Fruit fly (Drosophila melanogaster) whole organism, pupa: ENCODE data around the gene Rab21.

Experiments
- CG10348 ChIP-seq: fragments of 200-800 bp; sonication (Bioruptor generic); IDR thresholded peaks from 2 replicates; pipeline ENCODE4 v1.3.6; 2022; ENCODE audit warnings: missing biosample characterization, missing genetic modification characterization
- CG12605 ChIP-seq: fragments of 200-800 bp; sonication (Bioruptor generic); IDR thresholded peaks from 2 replicates; pipeline ENCODE4 v1.3.6; 2022; ENCODE audit warnings: missing biosample characterization, missing genetic modification characterization
- CG13204 ChIP-seq: fragments of 200-800 bp; sonication (Bioruptor generic); optimal IDR thresholded peaks from 2 replicates; lab custom pipeline; 2018; ENCODE audit warnings: missing biosample characterization, mild to moderate bottlenecking, missing genetic modification characterization, moderate library complexity
- CG14655 ChIP-seq: fragments of 200-800 bp; sonication (Bioruptor generic); optimal IDR thresholded peaks from 3 replicates; lab custom pipeline; 2017; ENCODE audit warnings: mild to moderate bottlenecking, missing biosample characterization, missing genetic modification reagents, missing genetic modification characterization
- CG15710 ChIP-seq: fragments of 200-800 bp; sonication (Bioruptor generic); optimal IDR thresholded peaks from 2 replicates; lab custom pipeline; 2018; ENCODE audit warnings: missing biosample characterization, mild to moderate bottlenecking, missing genetic modification characterization, moderate library complexity
- CG17806 ChIP-seq: fragments of 200-800 bp; sonication (Bioruptor generic); optimal IDR thresholded peaks from 2 replicates; lab custom pipeline; 2018; ENCODE audit warnings: missing biosample characterization, mild to moderate bottlenecking, missing genetic modification characterization, moderate library complexity
- CG32121 ChIP-seq: fragments of 200-800 bp; sonication (Bioruptor generic); IDR thresholded peaks from 2 replicates; pipeline ENCODE4 v1.3.6; 2022; ENCODE audit warnings: missing biosample characterization, missing genetic modification characterization
- CG34367 ChIP-seq: fragments of 200-800 bp; sonication (Bioruptor generic); optimal IDR thresholded peaks from 2 replicates; lab custom pipeline; 2018; ENCODE audit warnings: missing biosample characterization, mild to moderate bottlenecking, missing genetic modification characterization
- CG4496 ChIP-seq: fragments of 200-800 bp; sonication (Bioruptor generic); IDR thresholded peaks from 3 replicates; pipeline ENCODE4 v1.3.6; 2022; ENCODE audit warnings: missing biosample characterization, missing genetic modification characterization
- CG8159 ChIP-seq: fragments of 200-800 bp; sonication (Bioruptor generic); optimal IDR thresholded peaks from 3 replicates; lab custom pipeline; 2018; ENCODE audit warnings: missing biosample characterization, mild to moderate bottlenecking, missing genetic modification characterization, moderate library complexity
- CG8301 ChIP-seq: fragments of 200-800 bp; sonication (Bioruptor generic); optimal IDR thresholded peaks from 2 replicates; lab custom pipeline; 2018; ENCODE audit warnings: missing biosample characterization, mild to moderate bottlenecking, missing genetic modification characterization
- CG9948 ChIP-seq: fragments of 200-800 bp; sonication (Bioruptor generic); optimal IDR thresholded peaks from 2 replicates; lab custom pipeline; 2018; ENCODE audit warnings: missing biosample characterization, mild to moderate bottlenecking, missing genetic modification characterization, moderate library complexity
- D1 ChIP-seq: fragments of 200-800 bp; sonication (Bioruptor generic); optimal IDR thresholded peaks from 2 replicates; lab custom pipeline; 2018; ENCODE audit warnings: missing biosample characterization, mild to moderate bottlenecking, missing genetic modification characterization, moderate library complexity
- EcR ChIP-seq: fragments of 200-800 bp; sonication (Bioruptor generic); optimal IDR thresholded peaks from 3 replicates; lab custom pipeline; 2019; ENCODE audit warnings: missing biosample characterization, missing genetic modification characterization, mild to moderate bottlenecking, moderate library complexity, missing genetic modification reagents
- Ets98B ChIP-seq: fragments of 200-800 bp; sonication (Bioruptor generic); IDR thresholded peaks from 2 replicates; pipeline ENCODE4 v1.3.6; 2022; ENCODE audit warnings: missing biosample characterization, missing genetic modification characterization
- Pif1A ChIP-seq: fragments of 200-800 bp; sonication (Bioruptor generic); optimal IDR thresholded peaks from 3 replicates; lab custom pipeline; 2016; ENCODE audit warnings: missing biosample characterization, missing genetic modification characterization
- Pif1B ChIP-seq: fragments of 200-800 bp; sonication (Bioruptor generic); optimal IDR thresholded peaks from 3 replicates; lab custom pipeline; 2016; ENCODE audit warnings: missing biosample characterization, missing genetic modification characterization
- Snoo ChIP-seq: fragments of 200-800 bp; sonication (Bioruptor generic); optimal IDR thresholded peaks from 3 replicates; lab custom pipeline; 2017; ENCODE audit warnings: missing biosample characterization, mild to moderate bottlenecking, missing genetic modification characterization, inconsistent platforms
- gl ChIP-seq: fragments of 200-800 bp; sonication (Bioruptor generic); optimal IDR thresholded peaks from 2 replicates; lab custom pipeline; 2018; ENCODE audit warnings: missing biosample characterization, mild to moderate bottlenecking, missing genetic modification characterization
- rn ChIP-seq: fragments of 200-800 bp; sonication (Bioruptor generic); IDR thresholded peaks from 2 replicates; pipeline ENCODE4 v1.3.6; 2022; ENCODE audit warnings: missing biosample characterization, missing genetic modification characterization

Rab21 gene

dm6 chrX:23006925-23007324 is 6.3 kb downstream of the Rab21 start:
- TF ChIP-seq Pif1B (GFP tag; lab: Kevin White, UChicago): no peak
- no peak for TF ChIP-seq CG9948
- TF ChIP-seq CG13204 (GFP tag; lab: Kevin White, UChicago): no peak

dm6 chrX:23004598-23005469 is 8.4 kb downstream of the Rab21 start, which contains the start of the genes stnA and stnB:
Gene stnA, minus strand, starts transcription at chrX:23004648.
Gene stnB, minus strand, starts transcription at chrX:23004648.
- TF ChIP-seq CG15710 (tag; lab: Kevin White, UChicago): peak; percentile 2
- no peak for TF ChIP-seq EcR (GFP tag; lab: Kevin White, UChicago)
- TF ChIP-seq CG12605 (GFP tag; lab: Robert Waterston, UW): no peak
- TF ChIP-seq CG10348 (GFP tag; lab: Robert Waterston, UW): no peak
- no peak for TF ChIP-seq CG13204 (GFP tag; lab: Kevin White, UChicago)
- no peak for TF ChIP-seq CG34367 (tag; lab: Kevin White, UChicago)
- no peak for TF ChIP-seq Ets98B
- TF ChIP-seq CG32121 (GFP tag; lab: Robert Waterston, UW): no peak
- no peak for TF ChIP-seq Pif1B (GFP tag; lab: Kevin White, UChicago)
- no peak for TF ChIP-seq Pif1A (GFP tag; lab: Kevin White, UChicago)
- TF ChIP-seq CG8159: peak; percentile 40
- no peak for TF ChIP-seq gl
- TF ChIP-seq CG4496 (GFP tag; lab: Robert Waterston, UW): no peak
- no peak for TF ChIP-seq rn (GFP tag; lab: Robert Waterston, UW)
- no peak for TF ChIP-seq Snoo (tag; lab: Kevin White, UChicago)
- TF ChIP-seq CG14655 (GFP tag; lab: Kevin White, UChicago): peak; percentile 15

dm6 chrX:22981508-22981907 is 31.7 kb downstream of the Rab21 start:
- TF ChIP-seq EcR (GFP tag; lab: Kevin White, UChicago) (no peak), CG12605 (GFP tag; lab: Robert Waterston, UW) (no peak), CG10348 (GFP tag; lab: Robert Waterston, UW) (no peak), CG9948 (no peak), CG8301 (tag; lab: Kevin White, UChicago) (no peak), CG8159 (no peak), CG34367 (tag; lab: Kevin White, UChicago) (no peak)

dm6 chrX:22962260-22962659 is 50.9 kb downstream of the Rab21 start, which contains the start of gene CG40485:
Gene CG40485, minus strand, starts transcription at chrX:22962360.
- TF ChIP-seq rn (GFP tag; lab: Robert Waterston, UW): no peak
- no peak for TF ChIP-seq CG14655 (GFP tag; lab: Kevin White, UChicago)
- TF ChIP-seq CG17806 (tag; lab: Kevin White, UChicago): no peak
- TF ChIP-seq CG9948: no peak
- no peak for TF ChIP-seq Pif1B (GFP tag; lab: Kevin White, UChicago)
- TF ChIP-seq gl: no peak
- TF ChIP-seq Snoo (tag; lab: Kevin White, UChicago): no peak
- TF ChIP-seq CG15710 (tag; lab: Kevin White, UChicago): no peak
- TF ChIP-seq CG4496 (GFP tag; lab: Robert Waterston, UW): no peak
- no peak for TF ChIP-seq EcR (GFP tag; lab: Kevin White, UChicago)
- no peak for TF ChIP-seq D1 (tag; lab: Kevin White, UChicago)
